Worm (Caenorhabditis elegans) whole organism, midembryonic: Measurements from ENCODE around the gene C25F9.16.

ENCODE experiments used
- T22C8.4 ChIP-seq: fragments of 200-800 bp; sonication (Bioruptor generic); IDR thresholded peaks from 2 replicates; pipeline ENCODE4 v1.3.6; 2022; ENCODE audit warnings: missing genetic modification characterization, missing compliant biosample characterization
- cog-1 ChIP-seq: sonication (generic microtip); optimal IDR thresholded peaks from 2 replicates; lab custom pipeline; 2016; ENCODE audit warnings: missing genetic modification characterization, missing compliant biosample characterization
- med-1 ChIP-seq: sonication (generic microtip); optimal IDR thresholded peaks from 2 replicates; lab custom pipeline; 2017; ENCODE audit warnings: missing genetic modification characterization, mild to moderate bottlenecking, missing compliant biosample characterization, antibody characterized with exemption, missing genetic modification reagents; ENCODE audit not compliant: insufficient read depth
- tab-1 ChIP-seq: fragments of 200-800 bp; sonication (Bioruptor generic); IDR thresholded peaks from 2 replicates; pipeline ENCODE4 v1.3.6; 2022; ENCODE audit warnings: missing genetic modification characterization, missing compliant biosample characterization
- ztf-29 ChIP-seq: fragments of 200-800 bp; sonication (Bioruptor generic); IDR thresholded peaks from 2 replicates; pipeline ENCODE4 v1.3.6; 2022; ENCODE audit warnings: missing genetic modification reagents, missing genetic modification characterization, missing compliant biosample characterization

DNA sequence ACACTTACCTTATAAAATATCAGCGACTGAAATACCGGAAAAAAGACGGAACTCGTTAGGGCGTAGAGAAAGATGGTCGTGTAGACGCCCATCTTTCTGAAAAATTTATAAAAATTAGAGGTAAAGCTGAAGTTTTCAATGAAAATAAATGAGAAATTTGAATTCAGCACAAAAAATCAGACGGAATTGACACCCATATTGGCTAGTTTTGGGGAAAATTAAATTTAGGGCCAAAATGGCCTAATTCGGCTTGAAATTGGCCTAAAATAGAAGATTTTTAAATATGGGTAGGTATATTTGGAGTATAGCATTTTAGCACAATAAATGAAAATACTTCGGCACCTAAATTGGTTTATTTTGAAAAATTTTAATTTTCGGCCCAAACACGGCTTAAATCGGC is 44.2 kb upstream of the C25F9.16 start, which contains the start of gene slcr-46.2:
- TF ChIP-seq ztf-29 (GFP tag; lab: Robert Waterston, UW) = no peak
- TF ChIP-seq med-1 (GFP tag; lab: Kevin White, UChicago) = no peak
- TF ChIP-seq T22C8.4 = no peak
- TF ChIP-seq tab-1 = no peak
- no peak for TF ChIP-seq cog-1 (tag; lab: Kevin White, UChicago)
